Fruit fly (Drosophila melanogaster) whole organism: ENCODE data around the gene Dic2.

Source experiments
- CG8478 ChIP-seq: fragments of >200 bp; optimal IDR thresholded peaks from 2 replicates; lab custom pipeline; 2018; ENCODE audit warnings: inconsistent platforms
- Dll ChIP-seq: fragments of >200 bp; optimal IDR thresholded peaks from 2 replicates; lab custom pipeline; 2017
- EcR ChIP-seq, 2 experiments: fragments of >200 bp; optimal IDR thresholded peaks; 2 replicates each; lab custom pipeline; 2017; ENCODE audit warnings: missing biosample characterization in 2 of 2, missing genetic modification characterization in 2 of 2, missing genetic modification reagents in 2 of 2
- usp ChIP-seq: fragments of >200 bp; optimal IDR thresholded peaks from 2 replicates; lab custom pipeline; 2017; ENCODE audit warnings: missing biosample characterization, missing genetic modification characterization, mixed read lengths

DNA sequence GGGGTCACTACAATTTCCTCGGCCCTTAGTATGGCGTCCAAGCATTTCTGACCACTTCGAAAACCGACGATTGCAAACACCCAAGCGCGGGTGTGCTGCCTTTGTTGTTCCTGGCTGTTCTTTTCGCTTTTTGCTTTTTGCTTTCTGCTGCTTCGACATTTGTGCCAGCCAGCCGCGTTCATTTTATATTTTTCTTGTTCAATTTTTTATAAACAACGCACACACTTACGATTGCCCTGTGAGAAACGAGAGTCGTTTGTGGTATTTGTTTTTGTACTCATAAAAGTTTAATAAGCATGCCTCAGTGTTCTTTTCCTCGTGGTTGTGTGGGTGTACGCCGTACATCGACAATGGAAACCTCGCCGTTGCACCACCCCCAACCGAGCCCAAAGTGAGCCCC, 46.5 kb upstream of the Dic2 start:
- TF ChIP-seq EcR (GFP tag; optimal IDR thresholded peaks at IDR 0.05; lab: Kevin White, UChicago), result no peak
- TF ChIP-seq CG8478 (lab: Kevin White, UChicago), result no peak
- TF ChIP-seq usp (GFP tag; lab: Kevin White, UChicago), result no peak
- no peak for TF ChIP-seq Dll (lab: Kevin White, UChicago)
